Worm (Caenorhabditis elegans) whole organism, early embryonic: ENCODE measurements around the gene math-34.
"Not testable (repeated sequence)": the region's sequence is repeated elsewhere in the genome, so short reads cannot be mapped to it uniquely, and the experiment has no call there.

Source experiments
- B0310.2 ChIP-seq: sonication (generic microtip); optimal IDR thresholded peaks from 2 replicates; lab custom pipeline; 2016; ENCODE audit warnings: mild to moderate bottlenecking, missing genetic modification characterization, missing compliant biosample characterization
- F13C5.2 ChIP-seq: sonication (generic microtip); optimal IDR thresholded peaks from 2 replicates; lab custom pipeline; 2017; ENCODE audit warnings: mild to moderate bottlenecking, missing genetic modification characterization, inconsistent platforms, missing compliant biosample characterization
- aly-1 ChIP-seq: sonication (generic microtip); optimal IDR thresholded peaks from 2 replicates; lab custom pipeline; 2016; ENCODE audit warnings: missing genetic modification characterization, missing compliant biosample characterization
- ama-1 ChIP-seq: fragments of 150-350 bp; optimal IDR thresholded peaks from 2 replicates; lab custom pipeline; 2014
- ceh-13 ChIP-seq: fragments of 200-800 bp; sonication (Bioruptor generic); optimal IDR thresholded peaks from 2 replicates; lab custom pipeline; 2018; ENCODE audit warnings: mild to moderate bottlenecking, missing genetic modification characterization, missing compliant biosample characterization
- ceh-36 ChIP-seq: sonication (generic microtip); optimal IDR thresholded peaks from 2 replicates; lab custom pipeline; 2016; ENCODE audit warnings: missing genetic modification characterization, inconsistent platforms, missing compliant biosample characterization
- ets-7 ChIP-seq: sonication (generic microtip); optimal IDR thresholded peaks from 2 replicates; lab custom pipeline; 2016; ENCODE audit warnings: missing genotype, missing genetic modification characterization, missing compliant biosample characterization
- flt-1 ChIP-seq: fragments of 200-800 bp; sonication (Bioruptor generic); IDR thresholded peaks from 2 replicates; pipeline ENCODE4 v1.3.6; 2022; ENCODE audit warnings: missing genetic modification characterization, missing compliant biosample characterization
- hmbx-1 ChIP-seq: sonication (generic microtip); optimal IDR thresholded peaks from 2 replicates; lab custom pipeline; 2016; ENCODE audit warnings: mild to moderate bottlenecking, missing genetic modification characterization, missing compliant biosample characterization
- hmg-4 ChIP-seq: fragments of 200-800 bp; sonication (Bioruptor generic); optimal IDR thresholded peaks from 2 replicates; lab custom pipeline; 2018; ENCODE audit warnings: mild to moderate bottlenecking, missing genetic modification characterization, missing compliant biosample characterization
- hnd-1 ChIP-seq: sonication (generic microtip); optimal IDR thresholded peaks from 2 replicates; lab custom pipeline; 2016; ENCODE audit warnings: missing genetic modification characterization, missing compliant biosample characterization
- pes-1 ChIP-seq: fragments of 200-800 bp; sonication (Bioruptor generic); IDR thresholded peaks from 2 replicates; pipeline ENCODE4 v1.3.6; 2022; ENCODE audit warnings: missing genetic modification reagents, missing genetic modification characterization, missing compliant biosample characterization
- scrt-1 ChIP-seq: fragments of 200-800 bp; sonication (Bioruptor generic); IDR thresholded peaks from 2 replicates; pipeline ENCODE4 v1.3.6; 2022; ENCODE audit warnings: missing genetic modification characterization, missing compliant biosample characterization
- sea-1 ChIP-seq: fragments of 200-800 bp; sonication (Bioruptor generic); conservative IDR thresholded peaks from 2 replicates; pipeline ENCODE4 v1.3.6; 2022; ENCODE audit warnings: missing genetic modification characterization, missing compliant biosample characterization
- tbx-11 ChIP-seq: fragments of 200-800 bp; sonication (Bioruptor generic); IDR thresholded peaks from 2 replicates; pipeline ENCODE4 v1.3.6; 2022; ENCODE audit warnings: missing genetic modification characterization, missing compliant biosample characterization
- tbx-37 ChIP-seq: fragments of 200-800 bp; sonication (Bioruptor generic); conservative IDR thresholded peaks from 2 replicates; pipeline ENCODE4 v1.3.6; 2022; ENCODE audit warnings: missing genetic modification reagents, missing genetic modification characterization, missing compliant biosample characterization
- tra-4 ChIP-seq: sonication (generic microtip); optimal IDR thresholded peaks from 2 replicates; lab custom pipeline; 2017; ENCODE audit warnings: missing genetic modification characterization, missing compliant biosample characterization

The math-34 gene

ce11 chrII:1028602-1029001 lies at the start of gene math-34:
TSS of gene math-34 (plus strand) at chrII:1028972.
- TF ChIP-seq tbx-37 (GFP tag; lab: Robert Waterston, UW) = no peak
- no peak for TF ChIP-seq ets-7
- no peak for TF ChIP-seq aly-1 (tag; lab: Kevin White, UChicago)
- TF ChIP-seq tbx-11 (GFP tag; lab: Robert Waterston, UW) = no peak
- no peak for TF ChIP-seq ama-1 (lab: Kevin White, UChicago)
- no peak for TF ChIP-seq hnd-1
- no peak for TF ChIP-seq ceh-13 (GFP tag; lab: Kevin White, UChicago)
- no peak for TF ChIP-seq scrt-1
- no peak for TF ChIP-seq ceh-36 (tag; lab: Kevin White, UChicago)
- TF ChIP-seq flt-1 (GFP tag; lab: Robert Waterston, UW) = no peak
- TF ChIP-seq tra-4 (tag; lab: Kevin White, UChicago) = no peak
- no peak for TF ChIP-seq hmbx-1 (tag; lab: Kevin White, UChicago)
- no peak for TF ChIP-seq hmg-4 (GFP tag; lab: Kevin White, UChicago)
- no peak for TF ChIP-seq F13C5.2 (tag; lab: Kevin White, UChicago)
- TF ChIP-seq sea-1 = no peak
- no peak for TF ChIP-seq pes-1 (GFP tag; lab: Robert Waterston, UW)
- TF ChIP-seq B0310.2 (tag; lab: Kevin White, UChicago) = no peak

DNA sequence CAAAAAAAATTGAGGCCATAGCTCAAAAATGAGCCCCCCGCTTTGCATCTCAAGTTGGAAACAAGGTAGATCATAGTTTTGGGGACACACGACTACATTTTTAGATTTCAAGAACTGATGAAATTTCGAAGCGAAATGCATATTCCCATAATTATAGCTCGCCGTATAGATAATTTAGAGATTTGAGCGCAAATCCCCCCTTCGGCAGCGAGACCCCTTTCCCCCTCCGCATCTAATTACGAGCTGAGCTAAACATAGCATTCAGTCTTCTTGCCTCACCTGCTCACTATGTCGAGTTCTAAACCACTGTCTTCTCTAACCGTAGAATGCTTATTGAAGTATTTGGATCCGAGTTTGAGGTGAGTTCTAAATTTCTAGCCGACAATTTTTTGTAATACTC lies 49.6 kb upstream of the math-34 start, which contains the start of the genes fbxc-17 and fbxc-15:
Gene fbxc-17 (minus strand): TSS at position 101 of the 400 bp plus-strand sequence.
Gene fbxc-15 (plus strand): TSS at position 289 of the 400 bp plus-strand sequence.
- TF ChIP-seq flt-1 (GFP tag; lab: Robert Waterston, UW) = no peak
- no peak for TF ChIP-seq sea-1
- no peak for TF ChIP-seq ama-1 (lab: Kevin White, UChicago)
- TF ChIP-seq aly-1 (tag; lab: Kevin White, UChicago) = no peak
- no peak for TF ChIP-seq tbx-11 (GFP tag; lab: Robert Waterston, UW)
- TF ChIP-seq F13C5.2 (tag; lab: Kevin White, UChicago) = no peak
- TF ChIP-seq hmg-4 (GFP tag; lab: Kevin White, UChicago) = no peak
- TF ChIP-seq tra-4 (tag; lab: Kevin White, UChicago) = no peak
- TF ChIP-seq B0310.2 (tag; lab: Kevin White, UChicago) = no peak
- no peak for TF ChIP-seq hmbx-1 (tag; lab: Kevin White, UChicago)
- no peak for TF ChIP-seq pes-1 (GFP tag; lab: Robert Waterston, UW)
- no peak for TF ChIP-seq ceh-13 (GFP tag; lab: Kevin White, UChicago)
- no peak for TF ChIP-seq hnd-1

DNA sequence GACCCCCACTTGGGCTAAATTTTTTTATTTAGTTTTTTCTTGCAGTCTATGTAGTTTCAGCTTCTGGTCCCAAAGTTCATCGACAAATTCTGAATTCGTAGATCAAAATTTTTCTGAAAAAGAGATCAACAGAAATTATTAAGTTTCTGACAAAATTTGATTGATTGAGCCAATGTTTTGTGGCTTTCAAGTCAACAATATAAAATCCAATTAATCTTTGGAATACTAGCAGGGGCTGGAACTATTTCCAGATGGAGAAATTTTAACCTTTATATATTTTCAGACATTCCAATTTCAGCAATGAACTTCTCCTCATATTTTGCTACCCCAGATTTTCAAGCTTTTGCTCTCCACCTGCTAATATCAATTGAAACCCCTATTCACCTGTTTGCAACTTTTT lies 45.9 kb upstream of the math-34 start, which contains the start of gene srh-274:
Gene srh-274 (plus strand): TSS at position 301 of the 400 bp plus-strand sequence.
- TF ChIP-seq hnd-1 (no peak), hmbx-1 (tag; lab: Kevin White, UChicago) (no peak), hmg-4 (GFP tag; lab: Kevin White, UChicago) (no peak), ama-1 (lab: Kevin White, UChicago) (no peak), tbx-11 (GFP tag; lab: Robert Waterston, UW) (no peak), ceh-13 (GFP tag; lab: Kevin White, UChicago) (no peak), sea-1 (no peak), flt-1 (GFP tag; lab: Robert Waterston, UW) (no peak), B0310.2 (tag; lab: Kevin White, UChicago) (no peak), scrt-1 (no peak)

DNA sequence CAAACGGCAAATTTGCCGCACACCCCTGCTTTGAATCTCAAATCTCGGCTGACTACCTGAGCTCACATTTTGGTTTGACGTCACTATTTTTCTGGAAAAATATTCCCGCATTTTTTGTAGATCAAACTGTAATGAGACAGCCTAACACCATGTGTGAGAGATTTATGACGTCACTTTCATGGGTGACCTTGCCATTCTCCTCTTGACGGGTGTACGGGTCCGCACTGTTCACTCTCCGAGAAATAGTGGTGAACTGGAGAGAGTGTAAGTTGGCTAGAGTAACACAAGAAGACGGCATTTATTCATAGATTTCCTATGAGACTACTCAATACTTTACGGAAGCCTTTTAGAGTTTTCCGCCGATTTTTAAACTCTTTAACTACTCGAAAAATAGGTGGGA lies 43.1 kb upstream of the math-34 start, which contains the start of gene fbxc-40:
Gene fbxc-40 (plus strand): TSS at position 301 of the 400 bp plus-strand sequence.
- not testable (repeated sequence) for TF ChIP-seq ceh-13 (GFP tag; lab: Kevin White, UChicago); tbx-37 (GFP tag; lab: Robert Waterston, UW); hmbx-1 (tag; lab: Kevin White, UChicago)

DNA sequence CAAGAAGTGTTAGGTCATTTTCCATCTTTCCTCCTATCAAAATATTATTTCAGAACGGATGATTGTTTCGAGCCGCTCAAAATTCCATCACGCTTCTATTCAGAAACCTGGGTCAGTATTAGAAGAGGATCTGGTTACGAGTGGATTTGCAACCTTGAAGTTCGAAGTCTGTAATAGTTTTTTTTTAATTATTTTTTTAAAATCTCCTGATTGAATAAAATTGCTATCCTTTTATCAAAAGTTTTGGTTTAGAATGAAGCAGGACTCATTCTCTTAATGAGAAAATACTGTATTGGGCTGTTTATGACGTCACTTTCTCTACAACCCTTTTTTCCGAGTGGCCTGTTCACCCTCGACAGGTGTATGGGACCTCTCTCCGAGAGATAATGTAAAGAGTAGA lies 40.3 kb upstream of the math-34 start, which contains the start of gene fbxc-39:
Gene fbxc-39 (plus strand): TSS at position 301 of the 400 bp plus-strand sequence.
- TF ChIP-seq hmbx-1 (tag; lab: Kevin White, UChicago) (no peak), tbx-11 (GFP tag; lab: Robert Waterston, UW) (no peak), hnd-1 (no peak), aly-1 (tag; lab: Kevin White, UChicago) (no peak), scrt-1 (no peak), pes-1 (GFP tag; lab: Robert Waterston, UW) (no peak), ceh-13 (GFP tag; lab: Kevin White, UChicago) (no peak), ets-7 (no peak), ceh-36 (tag; lab: Kevin White, UChicago) (no peak), flt-1 (GFP tag; lab: Robert Waterston, UW) (no peak), hmg-4 (GFP tag; lab: Kevin White, UChicago) (no peak), ama-1 (lab: Kevin White, UChicago) (no peak), sea-1 (no peak), tra-4 (tag; lab: Kevin White, UChicago) (no peak), tbx-37 (GFP tag; lab: Robert Waterston, UW) (no peak), F13C5.2 (tag; lab: Kevin White, UChicago) (no peak), B0310.2 (tag; lab: Kevin White, UChicago) (no peak)

ce11 chrII:991300-991699 lies 37.5 kb upstream of the math-34 start, which contains the start of gene fbxc-42:
TSS of gene fbxc-42 (plus strand) at chrII:991600.
- TF ChIP-seq B0310.2 (tag; lab: Kevin White, UChicago) (no peak), ama-1 (lab: Kevin White, UChicago) (no peak), scrt-1 (no peak), F13C5.2 (tag; lab: Kevin White, UChicago) (no peak), pes-1 (GFP tag; lab: Robert Waterston, UW) (no peak), tra-4 (tag; lab: Kevin White, UChicago) (no peak), sea-1 (no peak), ets-7 (no peak), ceh-13 (GFP tag; lab: Kevin White, UChicago) (no peak), ceh-36 (tag; lab: Kevin White, UChicago) (no peak), hnd-1 (no peak), aly-1 (tag; lab: Kevin White, UChicago) (no peak)

DNA sequence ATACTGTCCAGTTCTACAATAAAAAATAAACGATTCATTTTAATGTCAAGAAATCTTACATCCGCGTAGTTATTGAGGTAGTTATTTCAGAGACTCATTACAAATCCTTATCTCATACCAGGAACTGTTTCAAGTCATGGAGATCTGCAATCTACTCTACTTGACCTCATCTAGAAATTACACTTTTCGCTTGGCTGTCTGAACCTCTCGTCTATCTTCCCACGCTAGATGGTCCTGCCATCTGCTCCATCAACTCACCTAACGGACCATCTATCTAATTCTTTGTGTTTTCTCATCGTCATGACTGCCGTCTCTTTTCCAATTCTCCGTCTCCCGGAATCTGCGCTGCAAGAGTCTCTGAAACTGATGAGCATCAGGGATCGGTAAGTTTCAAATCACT lies 34.5 kb upstream of the math-34 start, which contains the start of gene F45D11.7:
Gene F45D11.7 (plus strand): TSS at position 301 of the 400 bp plus-strand sequence.
- not testable (repeated sequence) for TF ChIP-seq hnd-1; tra-4 (tag; lab: Kevin White, UChicago); aly-1 (tag; lab: Kevin White, UChicago)
